Worm (Caenorhabditis elegans): ENCODE results near the gene C16A11.3.

- TF ChIP-seq ztf-4 (tag; optimal IDR thresholded peaks at IDR 0.05) (no peak), ztf-11 (tag; optimal IDR thresholded peaks at IDR 0.05) (no peak), pha-4 (tag; optimal IDR thresholded peaks at IDR 0.05) (no peak), snpc-4 (tag; optimal IDR thresholded peaks at IDR 0.05) (no peak), nhr-11 (tag; optimal IDR thresholded peaks at IDR 0.05) (no peak), nhr-76 (tag; optimal IDR thresholded peaks at IDR 0.05) (no peak), aly-2 (tag; optimal IDR thresholded peaks at IDR 0.05) (no peak), mml-1 (tag; optimal IDR thresholded peaks at IDR 0.05) (no peak), zag-1 (tag; optimal IDR thresholded peaks at IDR 0.05) (no peak), skn-1 (tag; optimal IDR thresholded peaks at IDR 0.05) (no peak)
Measured at ce11 chrII:4246897-4247296, 17.6 kb downstream of the C16A11.3 start, which contains the start of gene gpa-11.
